Fruit fly (Drosophila melanogaster) whole organism, embryonic: ENCODE results near the gene Porin2.

Source experiments
- Aef1 ChIP-seq: fragments of 200-800 bp; sonication (Bioruptor generic); IDR thresholded peaks from 3 replicates; pipeline ENCODE4 v1.3.6; 2022; ENCODE audit warnings: missing biosample characterization, missing genetic modification characterization
- Atf3 ChIP-seq: fragments of 200-800 bp; sonication (Bioruptor generic); optimal IDR thresholded peaks from 3 replicates; lab custom pipeline; 2016; ENCODE audit warnings: missing biosample characterization, missing genetic modification characterization
- CG11093 ChIP-seq: fragments of 200-800 bp; sonication (Bioruptor generic); IDR thresholded peaks from 3 replicates; pipeline ENCODE4 v1.3.6; 2022; ENCODE audit warnings: missing biosample characterization, missing genetic modification characterization
- CG11723 ChIP-seq: fragments of 200-800 bp; sonication (Bioruptor generic); optimal IDR thresholded peaks from 2 replicates; lab custom pipeline; 2017; ENCODE audit warnings: missing biosample characterization, mild to moderate bottlenecking, missing genetic modification characterization
- CG12659 ChIP-seq: fragments of 200-800 bp; sonication (Bioruptor generic); optimal IDR thresholded peaks from 3 replicates; lab custom pipeline; 2017; ENCODE audit warnings: mild to moderate bottlenecking, missing biosample characterization, missing genetic modification reagents, missing genetic modification characterization
- CG12942 ChIP-seq: fragments of 200-800 bp; sonication (Bioruptor generic); optimal IDR thresholded peaks from 3 replicates; lab custom pipeline; 2016; ENCODE audit warnings: missing biosample characterization, missing genetic modification characterization
- CG13775 ChIP-seq: fragments of 200-800 bp; sonication (Bioruptor generic); optimal IDR thresholded peaks from 3 replicates; lab custom pipeline; 2017; ENCODE audit warnings: missing biosample characterization, mild to moderate bottlenecking, missing genetic modification characterization
- CG14965 ChIP-seq: fragments of 200-800 bp; sonication (Bioruptor generic); optimal IDR thresholded peaks from 2 replicates; lab custom pipeline; 2016; ENCODE audit warnings: missing biosample characterization, missing genetic modification characterization, borderline replicate concordance
- CG15269 ChIP-seq: fragments of 200-800 bp; sonication (Bioruptor generic); optimal IDR thresholded peaks from 2 replicates; lab custom pipeline; 2018; ENCODE audit warnings: missing biosample characterization, mild to moderate bottlenecking, missing genetic modification characterization, moderate library complexity
- CG1602 ChIP-seq: fragments of 200-800 bp; sonication (Bioruptor generic); optimal IDR thresholded peaks from 3 replicates; lab custom pipeline; 2016; ENCODE audit warnings: missing biosample characterization, missing genetic modification characterization
- CG18599 ChIP-seq: fragments of 200-800 bp; sonication (Bioruptor generic); optimal IDR thresholded peaks from 3 replicates; lab custom pipeline; 2017; ENCODE audit warnings: missing biosample characterization, missing genetic modification characterization, mild to moderate bottlenecking, moderate library complexity, missing genetic modification reagents
- CG2116 ChIP-seq: fragments of 200-800 bp; sonication (Bioruptor generic); optimal IDR thresholded peaks from 3 replicates; lab custom pipeline; 2018; ENCODE audit warnings: missing biosample characterization, mild to moderate bottlenecking, missing genetic modification characterization
- CG2875 ChIP-seq: fragments of 200-800 bp; sonication (Bioruptor generic); optimal IDR thresholded peaks from 2 replicates; lab custom pipeline; 2017; ENCODE audit warnings: missing biosample characterization, mild to moderate bottlenecking, missing genetic modification characterization, missing genetic modification reagents
- CG30431 ChIP-seq: fragments of 200-800 bp; sonication (Bioruptor generic); optimal IDR thresholded peaks from 2 replicates; lab custom pipeline; 2017; ENCODE audit warnings: missing biosample characterization, missing genetic modification characterization
- CG32772 ChIP-seq: fragments of 200-800 bp; sonication (Bioruptor generic); IDR thresholded peaks from 2 replicates; pipeline ENCODE4 v1.3.6; 2022; ENCODE audit warnings: missing biosample characterization, missing genetic modification characterization
- CG3995 ChIP-seq: fragments of 200-800 bp; sonication (Bioruptor generic); optimal IDR thresholded peaks from 3 replicates; lab custom pipeline; 2016; ENCODE audit warnings: missing biosample characterization, missing genetic modification characterization
- CG7839 ChIP-seq: fragments of 200-800 bp; sonication (Bioruptor generic); optimal IDR thresholded peaks from 3 replicates; lab custom pipeline; 2018; ENCODE audit warnings: missing biosample characterization, mild to moderate bottlenecking, missing genetic modification characterization, moderate library complexity
- CG9437 ChIP-seq: fragments of 200-800 bp; sonication (Bioruptor generic); optimal IDR thresholded peaks from 2 replicates; lab custom pipeline; 2018; ENCODE audit warnings: missing biosample characterization, mild to moderate bottlenecking, missing genetic modification characterization
- D19A ChIP-seq: fragments of 200-800 bp; optimal IDR thresholded peaks from 3 replicates; lab custom pipeline; 2019; ENCODE audit warnings: missing biosample characterization, mild to moderate bottlenecking, missing genetic modification characterization, moderate library complexity
- D19B ChIP-seq: fragments of 200-800 bp; sonication (Bioruptor generic); optimal IDR thresholded peaks from 2 replicates; lab custom pipeline; 2017; ENCODE audit warnings: missing biosample characterization, mild to moderate bottlenecking, missing genetic modification characterization
- Deaf1 ChIP-seq: fragments of 200-800 bp; optimal IDR thresholded peaks from 3 replicates; lab custom pipeline; 2019; ENCODE audit warnings: missing biosample characterization, mild to moderate bottlenecking, missing genetic modification characterization, moderate library complexity
- Dek ChIP-seq: fragments of 200-800 bp; sonication (Bioruptor generic); optimal IDR thresholded peaks from 3 replicates; lab custom pipeline; 2019; ENCODE audit warnings: missing biosample characterization, mild to moderate bottlenecking, missing genetic modification characterization, moderate library complexity
- Dref ChIP-seq: fragments of 200-800 bp; sonication (Bioruptor generic); IDR thresholded peaks from 2 replicates; pipeline ENCODE4 v1.3.6; 2022; ENCODE audit warnings: missing biosample characterization, missing genetic modification characterization
- Eip74EF ChIP-seq, 2 experiments: fragments of 200-800 bp in 1 of 2; fragments of >200 bp in 1 of 2; sonication (Bioruptor generic) in 1 of 2; optimal IDR thresholded peaks; 2 replicates each; lab custom pipeline; 2017 to 2019; ENCODE audit warnings: missing biosample characterization in 2 of 2, missing genetic modification characterization in 2 of 2, mild to moderate bottlenecking in 1 of 2, moderate library complexity in 1 of 2
- HLH3B ChIP-seq: fragments of 200-800 bp; sonication (Bioruptor generic); IDR thresholded peaks from 2 replicates; pipeline ENCODE4 v1.3.6; 2022; ENCODE audit warnings: missing biosample characterization, missing genetic modification characterization
- Hr39 ChIP-seq: fragments of >200 bp; optimal IDR thresholded peaks from 2 replicates; lab custom pipeline; 2017
- Mad ChIP-seq: fragments of 200-800 bp; sonication (Bioruptor generic); optimal IDR thresholded peaks from 2 replicates; lab custom pipeline; 2016; ENCODE audit warnings: missing biosample characterization, missing genetic modification characterization
- Mrtf ChIP-seq: fragments of 200-800 bp; sonication (Bioruptor generic); IDR thresholded peaks from 3 replicates; pipeline ENCODE4 v1.3.6; 2022; ENCODE audit warnings: missing biosample characterization, missing genetic modification characterization
- Oaz ChIP-seq: fragments of 200-800 bp; sonication (Bioruptor generic); IDR thresholded peaks from 2 replicates; pipeline ENCODE4 v1.3.6; 2022; ENCODE audit warnings: missing biosample characterization, missing genetic modification characterization
- Rfx ChIP-seq: fragments of 200-800 bp; sonication (Bioruptor generic); IDR thresholded peaks from 2 replicates; pipeline ENCODE4 v1.3.6; 2022; ENCODE audit warnings: missing biosample characterization, missing genetic modification characterization
- Six4 ChIP-seq: fragments of 200-800 bp; sonication (Bioruptor generic); optimal IDR thresholded peaks from 2 replicates; lab custom pipeline; 2016; ENCODE audit warnings: missing biosample characterization, missing genetic modification characterization
- Sox100B ChIP-seq: fragments of 200-800 bp; sonication (Bioruptor generic); optimal IDR thresholded peaks from 3 replicates; lab custom pipeline; 2018; ENCODE audit warnings: missing biosample characterization, mild to moderate bottlenecking, missing genetic modification characterization
- Xrp1 ChIP-seq: fragments of 200-800 bp; sonication (Bioruptor generic); IDR thresholded peaks from 2 replicates; pipeline ENCODE4 v1.3.6; 2022; ENCODE audit warnings: missing biosample characterization, missing genetic modification characterization
- YL-1 ChIP-seq: fragments of 200-800 bp; sonication (Bioruptor generic); optimal IDR thresholded peaks from 3 replicates; lab custom pipeline; 2017; ENCODE audit warnings: missing biosample characterization, mild to moderate bottlenecking, missing genetic modification characterization
- ac ChIP-seq: fragments of 200-800 bp; sonication (Bioruptor generic); optimal IDR thresholded peaks from 3 replicates; lab custom pipeline; 2017; ENCODE audit warnings: missing biosample characterization, mild to moderate bottlenecking, missing genetic modification characterization
- al ChIP-seq: fragments of 200-800 bp; sonication (Bioruptor generic); IDR thresholded peaks from 2 replicates; pipeline ENCODE4 v1.3.6; 2022; ENCODE audit warnings: missing biosample characterization, missing genetic modification characterization
- bcd ChIP-seq: fragments of 200-800 bp; sonication (Bioruptor generic); optimal IDR thresholded peaks from 2 replicates; lab custom pipeline; 2017; ENCODE audit warnings: missing biosample characterization, mild to moderate bottlenecking, missing genetic modification characterization
- esg ChIP-seq: fragments of 200-800 bp; sonication (Bioruptor generic); conservative IDR thresholded peaks from 2 replicates; pipeline ENCODE4 v1.3.6; 2022; ENCODE audit warnings: missing biosample characterization, missing genetic modification characterization
- eve ChIP-seq, 2 experiments: fragments of >200 bp; optimal IDR thresholded peaks; 2 replicates each; lab custom pipeline; 2017; ENCODE audit warnings: missing biosample characterization in 2 of 2, missing genetic modification characterization in 2 of 2
- fd64A ChIP-seq: fragments of 200-800 bp; sonication (Bioruptor generic); optimal IDR thresholded peaks from 3 replicates; lab custom pipeline; 2018; ENCODE audit warnings: missing biosample characterization, mild to moderate bottlenecking, missing genetic modification characterization
- gcm2 ChIP-seq: fragments of 200-800 bp; sonication (Bioruptor generic); optimal IDR thresholded peaks from 2 replicates; lab custom pipeline; 2016; ENCODE audit warnings: missing biosample characterization, missing genetic modification characterization
- kah ChIP-seq: fragments of 200-800 bp; sonication (Bioruptor generic); optimal IDR thresholded peaks from 2 replicates; lab custom pipeline; 2018; ENCODE audit warnings: missing biosample characterization, mild to moderate bottlenecking, missing genetic modification characterization
- lab ChIP-seq: fragments of 200-800 bp; sonication (Bioruptor generic); optimal IDR thresholded peaks from 3 replicates; lab custom pipeline; 2017; ENCODE audit warnings: missing biosample characterization, missing genetic modification characterization, mild to moderate bottlenecking, moderate library complexity, missing genetic modification reagents
- luna ChIP-seq: fragments of 200-800 bp; sonication (Bioruptor generic); optimal IDR thresholded peaks from 2 replicates; lab custom pipeline; 2016; ENCODE audit warnings: missing biosample characterization, missing genetic modification characterization
- onecut ChIP-seq: fragments of 200-800 bp; sonication (Bioruptor generic); IDR thresholded peaks from 2 replicates; pipeline ENCODE4 v1.3.6; 2022; ENCODE audit warnings: missing biosample characterization, missing genetic modification characterization
- pb ChIP-seq: fragments of 200-800 bp; sonication (Bioruptor generic); optimal IDR thresholded peaks from 3 replicates; lab custom pipeline; 2016; ENCODE audit warnings: missing biosample characterization, missing genetic modification characterization
- salm ChIP-seq: fragments of 200-800 bp; sonication (Bioruptor generic); optimal IDR thresholded peaks from 2 replicates; lab custom pipeline; 2018; ENCODE audit warnings: missing biosample characterization, mild to moderate bottlenecking, missing genetic modification characterization
- sisA ChIP-seq: fragments of 200-800 bp; sonication (Bioruptor generic); IDR thresholded peaks from 2 replicates; pipeline ENCODE4 v1.3.6; 2022; ENCODE audit warnings: missing biosample characterization, missing genetic modification characterization
- slbo ChIP-seq: fragments of 200-800 bp; sonication (Bioruptor generic); IDR thresholded peaks from 2 replicates; pipeline ENCODE4 v1.3.6; 2022; ENCODE audit warnings: missing biosample characterization, missing genetic modification characterization
- tin ChIP-seq: fragments of 200-800 bp; sonication (Bioruptor generic); optimal IDR thresholded peaks from 3 replicates; lab custom pipeline; 2016; ENCODE audit warnings: missing biosample characterization, missing genetic modification characterization
- tio ChIP-seq: fragments of 200-800 bp; sonication (Bioruptor generic); optimal IDR thresholded peaks from 2 replicates; lab custom pipeline; 2017; ENCODE audit warnings: missing biosample characterization, missing genetic modification characterization, inconsistent platforms
- trem ChIP-seq: fragments of 200-800 bp; optimal IDR thresholded peaks from 3 replicates; lab custom pipeline; 2019; ENCODE audit warnings: missing biosample characterization, mild to moderate bottlenecking, missing genetic modification characterization, moderate library complexity
- unc-4 ChIP-seq: fragments of 200-800 bp; sonication (Bioruptor generic); IDR thresholded peaks from 2 replicates; pipeline ENCODE4 v1.3.6; 2022; ENCODE audit warnings: missing biosample characterization, missing genetic modification characterization; ENCODE audit not compliant: partially characterized antibody

Gene Porin2

dm6 chr2L:10842326-10842725, 4.5 kb downstream of the Porin2 start, which contains the start of gene CG6700 (continued):
- TF ChIP-seq CG32772 (no peak), Oaz (no peak), CG2116 (GFP tag; lab: Kevin White, UChicago) (peak; percentile 42), eve (GFP tag; optimal IDR thresholded peaks at IDR 0.05; lab: Kevin White, UChicago) (no peak), CG14965 (GFP tag; lab: Kevin White, UChicago) (no peak), Hr39 (lab: Kevin White, UChicago) (no peak), CG7839 (tag; lab: Kevin White, UChicago) (no peak), gcm2 (GFP tag; lab: Kevin White, UChicago) (no peak), CG18599 (GFP tag; lab: Kevin White, UChicago) (no peak), Mrtf (GFP tag; lab: Robert Waterston, UW) (no peak), slbo (GFP tag; lab: Robert Waterston, UW) (no peak), luna (GFP tag; lab: Kevin White, UChicago) (no peak), CG15269 (no peak), tio (GFP tag; lab: Kevin White, UChicago) (no peak), fd64A (GFP tag; lab: Kevin White, UChicago) (no peak), D19A (tag; lab: Kevin White, UChicago) (no peak), salm (no peak), CG30431 (GFP tag; lab: Kevin White, UChicago) (no peak), pb (no peak), CG11093 (no peak), Dek (tag; lab: Kevin White, UChicago) (no peak), CG2875 (no peak), Atf3 (GFP tag; lab: Kevin White, UChicago) (no peak), ac (GFP tag; lab: Kevin White, UChicago) (no peak), al (GFP tag; lab: Robert Waterston, UW) (no peak), CG12659 (GFP tag; lab: Kevin White, UChicago) (peak; percentile 66), Mad (GFP tag; lab: Kevin White, UChicago) (no peak), Rfx (GFP tag; lab: Robert Waterston, UW) (no peak), lab (no peak), onecut (GFP tag; lab: Robert Waterston, UW) (peak; percentile 93), Deaf1 (no peak), Dref (GFP tag; lab: Robert Waterston, UW) (peak; percentile 59), Six4 (GFP tag; lab: Kevin White, UChicago) (no peak), CG11723 (GFP tag; lab: Kevin White, UChicago) (no peak), Aef1 (GFP tag; lab: Robert Waterston, UW) (no peak), CG13775 (GFP tag; lab: Kevin White, UChicago) (no peak), YL-1 (GFP tag; lab: Kevin White, UChicago) (peak; percentile 98), D19B (GFP tag; lab: Kevin White, UChicago) (no peak), trem (tag; lab: Kevin White, UChicago) (peak; percentile 55), CG12942 (GFP tag; lab: Kevin White, UChicago) (no peak), tin (no peak), Sox100B (GFP tag; lab: Kevin White, UChicago) (no peak), CG3995 (GFP tag; lab: Kevin White, UChicago) (peak; percentile 20), Xrp1 (GFP tag; lab: Robert Waterston, UW) (no peak), HLH3B (GFP tag; lab: Robert Waterston, UW) (no peak), CG9437 (GFP tag; lab: Kevin White, UChicago) (no peak), bcd (GFP tag; lab: Kevin White, UChicago) (no peak), esg (no peak), CG1602 (GFP tag; lab: Kevin White, UChicago) (no peak), sisA (GFP tag; lab: Robert Waterston, UW) (no peak), kah (GFP tag; lab: Kevin White, UChicago) (no peak), unc-4 (GFP tag; lab: Robert Waterston, UW) (no peak), Eip74EF (GFP tag; optimal IDR thresholded peaks at IDR 0.05; lab: Kevin White, UChicago) (no peak)
